Fruit fly (Drosophila melanogaster): ENCODE measurements around the gene ex.
A peak's percentile ranks its signal among the peaks of the same experiment; 100 is the strongest.

The ex gene

dm6 chr2L:467683-468082, 36.7 kb downstream of the ex start:
- TF ChIP-seq Optix (GFP tag; IDR thresholded peaks at IDR 0.05) = 0 out of 3 replicates have a peak, but pooled peaks have one; percentile 16
- no peak for TF ChIP-seq Bgb (GFP tag; IDR thresholded peaks at IDR 0.05; ENCODE audit: partially characterized antibody)
- TF ChIP-seq scrt (GFP tag; optimal IDR thresholded peaks at IDR 0.05) = peak; percentile 79
- TF ChIP-seq ewg (GFP tag; optimal IDR thresholded peaks at IDR 0.05) = peak; percentile 58
- TF ChIP-seq lbe (GFP tag; optimal IDR thresholded peaks at IDR 0.05) = no peak
- 0 out of 2 replicates have a peak, but pooled peaks have one; percentile 40 for TF ChIP-seq CG16779 (GFP tag; IDR thresholded peaks at IDR 0.05)
- peak; percentile 90 for TF ChIP-seq Adf1 (GFP tag; IDR thresholded peaks at IDR 0.05)
- TF ChIP-seq kah (GFP tag; optimal IDR thresholded peaks at IDR 0.05) = peak; percentile 23
- peak; percentile 3 for TF ChIP-seq CG13894 (tag; optimal IDR thresholded peaks at IDR 0.05)
- peak; percentile 32 for TF ChIP-seq nerfin-1 (tag; optimal IDR thresholded peaks at IDR 0.05)
- TF ChIP-seq CkIIα-i1 (GFP tag; IDR thresholded peaks at IDR 0.05) = no peak
- peak; percentile 13 for TF ChIP-seq sens (GFP tag)
- peak; percentile 65 for TF ChIP-seq sd (tag; optimal IDR thresholded peaks at IDR 0.05)
- no peak for TF ChIP-seq stwl (tag; optimal IDR thresholded peaks at IDR 0.05)
- TF ChIP-seq CG4360 (GFP tag; IDR thresholded peaks at IDR 0.05) = peak; percentile 41; the same call in 1 of the 2 replicates
- no peak for TF ChIP-seq ara (GFP tag; IDR thresholded peaks at IDR 0.05)
- no peak for TF ChIP-seq CG6791 (GFP tag; IDR thresholded peaks at IDR 0.05; ENCODE audit: partially characterized antibody)

dm6 chr2L:468745-469358, 37.8 kb downstream of the ex start:
- TF ChIP-seq CG17829 (tag; optimal IDR thresholded peaks at IDR 0.05) (peak; percentile 79), row (GFP tag; IDR thresholded peaks at IDR 0.05) (peak; percentile 76), CG7357 (GFP tag; IDR thresholded peaks at IDR 0.05) (peak; percentile 52; the same call in 2 of the 3 replicates), dimm (GFP tag; IDR thresholded peaks at IDR 0.05) (peak; percentile 33; the same call in 1 of the 2 replicates), Sin3A (optimal IDR thresholded peaks at IDR 0.05) (no peak), ssp (GFP tag; IDR thresholded peaks at IDR 0.05) (peak; percentile 46; the same call in 1 of the 2 replicates), crp (GFP tag; optimal IDR thresholded peaks at IDR 0.05) (peak in 1 of 2 experiments; percentile 3), CG7372 (GFP tag; IDR thresholded peaks at IDR 0.05) (peak; percentile 44; the same call in 1 of the 2 replicates), mam (GFP tag; optimal IDR thresholded peaks at IDR 0.05) (peak; percentile 77), NFAT (GFP tag; IDR thresholded peaks at IDR 0.05) (peak; percentile 49; the same call in 1 of the 2 replicates), pzg (GFP tag; optimal IDR thresholded peaks at IDR 0.05) (no peak), abd-A (tag; optimal IDR thresholded peaks at IDR 0.05) (peak; percentile 76), ind (GFP tag; optimal IDR thresholded peaks at IDR 0.05) (peak; percentile 70), CG17385 (GFP tag; optimal IDR thresholded peaks at IDR 0.05) (peak; percentile 68), al (GFP tag; IDR thresholded peaks at IDR 0.05) (peak; percentile 56; the same call in 1 of the 2 replicates), CG6813 (GFP tag; optimal IDR thresholded peaks at IDR 0.05) (peak; percentile 75), PHDP (tag; optimal IDR thresholded peaks at IDR 0.05) (peak; percentile 83), CG34224 (GFP tag; IDR thresholded peaks at IDR 0.05; ENCODE audit: partially characterized antibody) (no peak), Gug (GFP tag; IDR thresholded peaks at IDR 0.05) (peak; percentile 67; the same call in 2 of the 4 replicates), CG4730 (GFP tag; IDR thresholded peaks at IDR 0.05) (peak; percentile 74), CG31441 (GFP tag; IDR thresholded peaks at IDR 0.05) (peak; percentile 79), cato (GFP tag; optimal IDR thresholded peaks at IDR 0.05; ENCODE audit: borderline replicate concordance) (peak; percentile 39), CG13775 (GFP tag; optimal IDR thresholded peaks at IDR 0.05) (peak; percentile 58), lola (GFP tag; optimal IDR thresholded peaks at IDR 0.05) (no peak), Ets97D (GFP tag; optimal IDR thresholded peaks at IDR 0.05) (peak; percentile 32), salm (tag; optimal IDR thresholded peaks at IDR 0.05) (peak; percentile 42), ranshi (GFP tag; IDR thresholded peaks at IDR 0.05) (peak; percentile 81), Myb (GFP tag; optimal IDR thresholded peaks at IDR 0.05) (peak; percentile 66), CG8944 (GFP tag; optimal IDR thresholded peaks at IDR 0.05) (peak; percentile 58), CG3163 (GFP tag; optimal IDR thresholded peaks at IDR 0.05) (peak; percentile 45), ato (GFP tag; IDR thresholded peaks at IDR 0.05; ENCODE audit: partially characterized antibody) (no peak), lbe (GFP tag; optimal IDR thresholded peaks at IDR 0.05) (no peak), tin (GFP tag; optimal IDR thresholded peaks at IDR 0.05) (peak; percentile 65)
